Worm (Caenorhabditis elegans) whole organism, L3 larva: Measurements from ENCODE around the gene twk-11.
"Not testable (repeated sequence)": the region's sequence is repeated elsewhere in the genome, so short reads cannot be mapped to it uniquely, and the experiment has no call there.

Experiments
- ZK546.5 ChIP-seq: sonication (generic microtip); optimal IDR thresholded peaks from 2 replicates; lab custom pipeline; 2017; ENCODE audit warnings: missing biosample characterization, missing genetic modification characterization
- nhr-43 ChIP-seq: sonication (generic microtip); optimal IDR thresholded peaks from 2 replicates; lab custom pipeline; 2016; ENCODE audit warnings: mild to moderate bottlenecking, missing genetic modification characterization, missing compliant biosample characterization; ENCODE audit not compliant: poor library complexity, severe bottlenecking
- nhr-77 ChIP-seq: fragments of 150-350 bp; optimal IDR thresholded peaks from 2 replicates; lab custom pipeline; 2014; ENCODE audit warnings: missing biosample characterization, missing genetic modification characterization
- skn-1 ChIP-seq: fragments of 150-350 bp; optimal IDR thresholded peaks from 2 replicates; lab custom pipeline; 2014; ENCODE audit warnings: missing biosample characterization, missing genetic modification characterization
- unc-39 ChIP-seq: sonication (generic microtip); optimal IDR thresholded peaks from 4 replicates; lab custom pipeline; 2017; ENCODE audit warnings: missing biosample characterization, missing genetic modification characterization
- ztf-4 ChIP-seq: fragments of 150-350 bp; optimal IDR thresholded peaks from 2 replicates; lab custom pipeline; 2014; ENCODE audit warnings: missing biosample characterization, missing genetic modification characterization

DNA sequence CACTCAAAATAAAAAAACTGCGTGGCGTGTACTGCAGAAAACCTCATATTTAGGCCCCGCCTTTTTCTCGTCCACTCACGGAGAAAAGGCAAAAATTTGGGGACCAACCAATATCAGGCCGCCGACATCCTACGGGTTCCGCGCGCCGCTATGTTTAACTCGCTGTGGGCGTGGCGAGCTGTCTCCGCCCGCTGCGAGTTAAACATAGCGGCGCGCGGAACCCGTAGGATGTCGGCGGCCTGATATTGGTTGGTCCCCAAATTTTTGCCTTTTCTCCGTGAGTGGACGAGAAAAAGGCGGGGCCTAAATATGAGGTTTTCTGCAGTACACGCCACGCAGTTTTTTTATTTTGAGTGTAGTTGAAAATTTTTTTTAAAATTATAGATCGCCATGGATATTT lies 26.4 kb upstream of the twk-11 start, which contains the start of gene tmem-258:
- TF ChIP-seq nhr-77 (tag; lab: Kevin White, UChicago); ZK546.5 (tag; lab: Kevin White, UChicago); unc-39 (tag; lab: Kevin White, UChicago); ztf-4; nhr-43; skn-1 (tag; lab: Kevin White, UChicago): not testable (repeated sequence)
